Worm (Caenorhabditis elegans) whole organism, young adult: ENCODE results near the gene F54D10.7.

ENCODE experiments used
- F57A8.1 ChIP-seq: fragments of 200-800 bp; sonication (Bioruptor generic); optimal IDR thresholded peaks from 2 replicates; lab custom pipeline; 2018; ENCODE audit warnings: mild to moderate bottlenecking, missing genetic modification characterization, moderate library complexity, missing compliant biosample characterization
- ama-1 ChIP-seq, 3 experiments: fragments of 150-350 bp in 1 of 3; sonication (generic microtip) in 2 of 3; optimal IDR thresholded peaks; 2 replicates each; lab custom pipeline; 2014 to 2018; ENCODE audit warnings: missing biosample characterization in 2 of 3, missing genetic modification characterization in 2 of 3, missing genetic modification reagents in 2 of 3
- dpl-1 ChIP-seq: fragments of 150-350 bp; optimal IDR thresholded peaks from 2 replicates; lab custom pipeline; 2014; ENCODE audit warnings: missing biosample characterization, missing genetic modification reagents, missing genetic modification characterization
- madf-8 ChIP-seq: fragments of 200-800 bp; sonication (Bioruptor generic); conservative IDR thresholded peaks from 2 replicates; pipeline ENCODE4 v1.3.6; 2022; ENCODE audit warnings: missing genetic modification reagents, missing genetic modification characterization, missing compliant biosample characterization
- tbx-9 ChIP-seq: sonication (generic microtip); optimal IDR thresholded peaks from 2 replicates; lab custom pipeline; 2016; ENCODE audit warnings: borderline replicate concordance, missing genetic modification characterization, inconsistent platforms, missing compliant biosample characterization
- ztf-18 ChIP-seq: sonication (generic microtip); optimal IDR thresholded peaks from 2 replicates; lab custom pipeline; 2016; ENCODE audit warnings: missing genotype, mild to moderate bottlenecking, missing genetic modification characterization, missing compliant biosample characterization

DNA sequence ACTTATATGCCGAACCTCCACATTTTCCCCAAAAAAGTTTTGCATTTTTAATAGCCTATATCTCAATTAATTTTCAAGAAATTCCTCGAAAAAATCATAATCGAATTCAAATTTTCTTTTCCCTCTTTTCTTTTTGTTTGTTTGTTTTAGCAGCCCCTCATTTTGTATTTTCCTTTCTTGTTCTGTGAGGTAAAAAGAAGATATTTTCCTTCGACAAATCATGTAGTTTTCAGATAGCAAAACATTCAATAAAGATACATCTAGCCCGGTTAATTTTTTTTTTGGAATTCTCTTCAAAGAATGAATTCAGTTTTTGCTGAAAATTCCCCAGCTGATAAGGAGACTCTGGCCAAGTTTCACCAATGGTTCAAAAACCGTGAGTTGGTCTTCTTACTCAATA lies 45.4 kb downstream of the F54D10.7 start, which contains the start of gene T24E12.3:
- no peak for TF ChIP-seq ztf-18 (tag; lab: Kevin White, UChicago)
- no peak for TF ChIP-seq madf-8
- no peak for TF ChIP-seq F57A8.1
- no peak for TF ChIP-seq dpl-1 (GFP tag; lab: Kevin White, UChicago)
- TF ChIP-seq ama-1 (optimal IDR thresholded peaks at IDR 0.05; lab: Kevin White, UChicago) = no peak
- no peak for TF ChIP-seq ama-1 (GFP tag; optimal IDR thresholded peaks at IDR 0.05; lab: Kevin White, UChicago)
- no peak for TF ChIP-seq tbx-9 (tag; lab: Kevin White, UChicago)
